Fruit fly (Drosophila melanogaster) whole organism, adult: ENCODE measurements around the gene Fnta.
A peak's percentile ranks its signal among the peaks of the same experiment; 100 is the strongest.

Experiments used
- CG11617 ChIP-seq: fragments of 200-800 bp; sonication (Bioruptor generic); optimal IDR thresholded peaks from 2 replicates; lab custom pipeline; 2017; ENCODE audit warnings: mild to moderate bottlenecking, missing biosample characterization, missing genetic modification reagents, missing genetic modification characterization
- CG12768 ChIP-seq: fragments of 200-800 bp; sonication (Bioruptor generic); optimal IDR thresholded peaks from 2 replicates; lab custom pipeline; 2017; ENCODE audit warnings: missing biosample characterization, missing genetic modification characterization, mild to moderate bottlenecking, moderate library complexity, missing genetic modification reagents
- CG14711 ChIP-seq: fragments of 200-800 bp; sonication (Bioruptor generic); optimal IDR thresholded peaks from 2 replicates; lab custom pipeline; 2018; ENCODE audit warnings: missing biosample characterization, mild to moderate bottlenecking, missing genetic modification characterization, moderate library complexity
- CG1620 ChIP-seq: fragments of 200-800 bp; sonication (Bioruptor generic); optimal IDR thresholded peaks from 2 replicates; lab custom pipeline; 2016; ENCODE audit warnings: missing biosample characterization, missing genetic modification characterization
- CG33017 ChIP-seq: fragments of 200-800 bp; sonication (Bioruptor generic); optimal IDR thresholded peaks from 2 replicates; lab custom pipeline; 2018; ENCODE audit warnings: missing biosample characterization, mild to moderate bottlenecking, missing genetic modification characterization, moderate library complexity
- CG5204 ChIP-seq: fragments of 200-800 bp; sonication (Bioruptor generic); optimal IDR thresholded peaks from 2 replicates; lab custom pipeline; 2016; ENCODE audit warnings: missing biosample characterization, missing genetic modification characterization
- CG7045 ChIP-seq: fragments of 200-800 bp; sonication (Bioruptor generic); optimal IDR thresholded peaks from 2 replicates; lab custom pipeline; 2017; ENCODE audit warnings: missing biosample characterization, mild to moderate bottlenecking, missing genetic modification characterization
- CG7101 ChIP-seq: fragments of 200-800 bp; sonication (Bioruptor generic); optimal IDR thresholded peaks from 2 replicates; lab custom pipeline; 2018; ENCODE audit warnings: missing biosample characterization, mild to moderate bottlenecking, missing genetic modification characterization, moderate library complexity
- Clk ChIP-seq: fragments of 200-800 bp; sonication (Bioruptor generic); optimal IDR thresholded peaks from 2 replicates; lab custom pipeline; 2017; ENCODE audit warnings: missing biosample characterization, missing genetic modification characterization
- Crg-1 ChIP-seq: fragments of 200-800 bp; sonication (Bioruptor generic); optimal IDR thresholded peaks from 2 replicates; lab custom pipeline; 2016; ENCODE audit warnings: missing biosample characterization, missing genetic modification characterization
- Hr96 ChIP-seq: fragments of 200-800 bp; sonication (Bioruptor generic); optimal IDR thresholded peaks from 2 replicates; lab custom pipeline; 2016; ENCODE audit warnings: missing biosample characterization, missing genetic modification characterization
- Mnt ChIP-seq: fragments of 200-800 bp; sonication (Bioruptor generic); optimal IDR thresholded peaks from 2 replicates; lab custom pipeline; 2016; ENCODE audit warnings: missing biosample characterization, mild to moderate bottlenecking, missing genetic modification characterization
- bab1 ChIP-seq: fragments of 200-800 bp; sonication (Bioruptor generic); optimal IDR thresholded peaks from 3 replicates; lab custom pipeline; 2019; ENCODE audit warnings: missing biosample characterization, mild to moderate bottlenecking, missing genetic modification characterization, moderate library complexity
- cic ChIP-seq: fragments of 200-800 bp; sonication (Bioruptor generic); optimal IDR thresholded peaks from 2 replicates; lab custom pipeline; 2017; ENCODE audit warnings: missing biosample characterization, mild to moderate bottlenecking, missing genetic modification characterization, moderate library complexity
- cnc ChIP-seq, 2 experiments: fragments of >200 bp; optimal IDR thresholded peaks; 2 replicates each; lab custom pipeline; 2017
- kay ChIP-seq: fragments of 200-800 bp; sonication (Bioruptor generic); peaks from one replicate; lab custom pipeline; 2016; ENCODE audit warnings: missing biosample characterization, missing genetic modification characterization, borderline replicate concordance
- ovo ChIP-seq: fragments of 200-800 bp; sonication (Bioruptor generic); optimal IDR thresholded peaks from 2 replicates; lab custom pipeline; 2016; ENCODE audit warnings: missing biosample characterization, missing genetic modification characterization
- pad ChIP-seq: fragments of 200-800 bp; sonication (Bioruptor generic); optimal IDR thresholded peaks from 3 replicates; lab custom pipeline; 2017; ENCODE audit warnings: missing biosample characterization, missing genetic modification characterization, mild to moderate bottlenecking, moderate library complexity, missing genetic modification reagents
- tj ChIP-seq: fragments of 200-800 bp; sonication (Bioruptor generic); optimal IDR thresholded peaks from 3 replicates; lab custom pipeline; 2017; ENCODE audit warnings: missing biosample characterization, mild to moderate bottlenecking, missing genetic modification characterization, moderate library complexity
- toe ChIP-seq: fragments of 200-800 bp; sonication (Bioruptor generic); optimal IDR thresholded peaks from 2 replicates; lab custom pipeline; 2016; ENCODE audit warnings: missing biosample characterization, missing genetic modification characterization

The Fnta gene

DNA sequence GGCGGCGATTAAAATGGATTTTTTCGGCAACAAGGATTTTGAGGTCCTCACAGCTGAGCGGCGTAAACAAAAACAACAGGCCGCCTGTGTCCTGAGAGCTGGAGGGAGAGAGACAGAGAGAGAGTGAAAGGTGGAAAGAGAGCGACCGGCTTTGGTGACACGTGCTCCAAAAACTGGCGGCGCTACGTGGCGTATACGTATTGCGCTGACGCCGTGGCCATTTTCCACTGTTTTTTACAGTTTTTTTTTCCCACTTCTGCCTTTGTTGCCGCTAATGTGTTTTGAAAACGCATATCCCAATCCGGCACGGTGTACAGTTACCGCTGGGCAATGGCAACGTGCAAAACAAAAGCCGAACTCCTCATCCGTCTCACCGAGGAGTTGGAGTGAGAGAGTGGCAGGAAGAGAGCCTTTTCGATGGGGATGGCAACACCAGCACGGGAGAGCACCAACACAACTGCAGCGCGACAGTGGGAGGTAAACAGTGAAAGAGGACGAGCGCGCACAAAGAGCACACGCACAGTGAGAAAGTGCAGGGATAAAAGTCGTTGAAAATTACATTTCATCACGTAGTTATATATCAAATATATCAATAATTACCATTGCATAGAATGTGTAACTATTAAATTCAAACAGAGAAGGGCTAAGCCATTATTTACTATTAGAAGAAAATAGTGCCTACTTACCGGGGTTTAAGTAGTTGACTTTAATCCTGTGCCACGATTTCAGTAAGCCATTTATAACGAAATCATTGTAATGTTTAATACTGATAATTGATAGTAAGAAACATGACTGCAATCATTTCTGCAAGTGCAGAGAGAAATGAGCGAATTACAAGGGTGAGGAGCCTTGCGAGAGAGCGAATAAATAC is 9.8 kb downstream of the Fnta start:
- TF ChIP-seq Crg-1, result no peak
- TF ChIP-seq CG11617, result peak; percentile 40
- no peak for TF ChIP-seq bab1
- peak; percentile 68 for TF ChIP-seq toe (GFP tag; lab: Kevin White, UChicago)
- no peak for TF ChIP-seq Hr96
- no peak for TF ChIP-seq CG7101
- TF ChIP-seq CG33017 (tag; lab: Kevin White, UChicago), result peak; percentile 25
- TF ChIP-seq Mnt (GFP tag; lab: Kevin White, UChicago), result no peak
- peak; percentile 70 for TF ChIP-seq CG5204 (GFP tag; lab: Kevin White, UChicago)
- peak; percentile 15 for TF ChIP-seq CG1620 (GFP tag; lab: Kevin White, UChicago)

DNA sequence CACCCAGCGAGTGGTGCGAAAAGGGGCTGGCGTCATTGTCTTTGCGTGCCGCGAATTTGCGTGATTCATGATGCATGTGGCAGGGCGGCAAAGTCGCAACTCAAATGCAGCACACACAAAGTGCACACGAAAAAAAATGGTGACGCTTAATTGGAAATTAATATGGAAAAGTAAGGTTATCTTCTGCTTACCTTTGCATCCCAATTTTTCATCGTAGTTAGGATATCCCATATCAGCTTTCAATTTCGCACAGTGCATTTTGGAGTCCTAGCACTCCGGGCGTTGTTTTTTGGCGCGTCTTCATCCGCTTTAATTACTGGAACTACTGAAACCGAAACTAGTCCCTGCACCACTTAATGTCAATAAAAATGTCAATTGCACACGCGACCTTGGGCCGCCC is 10.5 kb downstream of the Fnta start:
- TF ChIP-seq toe (GFP tag; lab: Kevin White, UChicago) (no peak), pad (no peak), CG7101 (no peak), ovo (GFP tag; lab: Kevin White, UChicago) (no peak), CG12768 (GFP tag; lab: Kevin White, UChicago) (no peak), CG1620 (GFP tag; lab: Kevin White, UChicago) (no peak), Clk (no peak), CG11617 (no peak), CG5204 (GFP tag; lab: Kevin White, UChicago) (no peak), kay (GFP tag; lab: Kevin White, UChicago) (no peak), CG33017 (tag; lab: Kevin White, UChicago) (no peak), cnc (optimal IDR thresholded peaks at IDR 0.05; lab: Kevin White, UChicago) (no peak), cic (GFP tag; lab: Kevin White, UChicago) (no peak), bab1 (no peak), CG14711 (tag; lab: Kevin White, UChicago) (no peak), Hr96 (no peak)

DNA sequence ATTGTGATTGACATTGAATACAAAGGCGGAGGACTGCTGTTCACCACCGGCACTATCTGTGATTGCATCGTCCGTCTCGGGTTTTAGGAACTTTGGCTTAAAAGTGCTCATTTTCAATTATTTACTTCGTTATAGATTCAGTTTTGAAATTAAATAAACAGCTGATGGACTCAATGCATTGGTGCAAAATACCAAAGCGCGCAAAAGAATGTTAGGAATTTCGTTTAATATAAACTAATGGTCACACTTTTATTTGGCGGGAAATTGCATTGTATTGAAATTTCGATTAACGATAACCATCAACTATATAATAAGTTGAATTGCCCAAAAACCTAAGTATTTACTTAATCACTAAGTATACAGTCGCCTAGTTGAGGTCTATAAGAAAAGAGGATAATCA is 12.4 kb downstream of the Fnta start, which contains the start of gene CG3225:
Gene CG3225, minus strand, starts transcription at position 190 of the 400 bp plus-strand sequence.
- TF ChIP-seq bab1 (peak; percentile 39), CG5204 (GFP tag; lab: Kevin White, UChicago) (no peak), Clk (no peak)

DNA sequence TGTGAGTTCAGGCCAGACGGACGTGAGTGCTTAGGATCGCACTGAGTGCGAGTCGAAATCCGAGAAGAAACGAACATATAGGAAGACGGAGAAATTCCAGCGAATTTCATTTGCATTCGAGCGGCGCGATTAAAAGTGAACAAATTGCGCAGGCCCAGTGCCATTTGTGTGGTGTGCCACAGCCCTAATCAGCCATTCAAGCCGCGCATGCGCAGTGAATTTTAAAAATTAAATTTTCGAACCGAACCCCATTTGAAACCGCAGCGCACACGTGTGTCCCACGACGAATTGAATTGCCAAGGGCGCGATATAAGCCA is 17.5 kb downstream of the Fnta start:
- no peak for TF ChIP-seq Hr96

DNA sequence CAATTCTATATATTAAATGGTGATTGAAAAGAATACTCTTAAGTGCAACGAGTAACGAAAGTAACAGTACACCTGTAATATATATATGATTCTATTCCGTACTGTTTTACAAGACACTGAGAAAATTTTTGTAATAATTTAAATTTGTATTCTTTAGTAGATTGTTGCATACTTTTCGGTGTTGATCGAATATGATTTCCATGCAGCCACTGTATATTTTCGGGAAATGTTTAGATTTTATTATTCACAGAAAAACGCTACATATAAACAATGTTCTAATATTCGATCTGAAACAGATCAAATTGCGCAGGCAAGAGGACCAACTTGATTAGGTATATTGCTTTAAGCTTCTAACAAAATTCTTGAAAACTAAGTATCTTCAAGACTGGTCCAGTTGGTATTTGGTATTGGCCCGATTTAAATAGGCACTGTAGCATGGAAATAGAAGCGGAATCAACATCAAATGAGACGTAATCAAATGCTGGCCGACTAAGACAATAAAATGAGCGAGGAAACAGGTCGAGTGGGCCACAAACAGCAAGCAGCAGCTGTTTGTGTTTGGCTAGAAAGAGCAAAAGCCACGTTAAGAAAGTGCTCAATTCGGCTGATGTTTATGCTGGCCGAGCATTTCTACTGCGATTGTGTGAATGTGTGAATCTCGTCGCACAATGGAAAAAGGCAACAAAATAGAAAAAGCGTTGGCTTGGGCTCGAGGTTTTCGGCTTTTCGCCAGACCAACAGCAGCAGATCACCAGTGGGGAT is 18.1 kb downstream of the Fnta start, which contains the start of gene CG15629:
Gene CG15629, plus strand, starts transcription at position 749 of the 762 bp plus-strand sequence.
- peak; percentile 53 for TF ChIP-seq tj
- no peak for TF ChIP-seq cic (GFP tag; lab: Kevin White, UChicago)

DNA sequence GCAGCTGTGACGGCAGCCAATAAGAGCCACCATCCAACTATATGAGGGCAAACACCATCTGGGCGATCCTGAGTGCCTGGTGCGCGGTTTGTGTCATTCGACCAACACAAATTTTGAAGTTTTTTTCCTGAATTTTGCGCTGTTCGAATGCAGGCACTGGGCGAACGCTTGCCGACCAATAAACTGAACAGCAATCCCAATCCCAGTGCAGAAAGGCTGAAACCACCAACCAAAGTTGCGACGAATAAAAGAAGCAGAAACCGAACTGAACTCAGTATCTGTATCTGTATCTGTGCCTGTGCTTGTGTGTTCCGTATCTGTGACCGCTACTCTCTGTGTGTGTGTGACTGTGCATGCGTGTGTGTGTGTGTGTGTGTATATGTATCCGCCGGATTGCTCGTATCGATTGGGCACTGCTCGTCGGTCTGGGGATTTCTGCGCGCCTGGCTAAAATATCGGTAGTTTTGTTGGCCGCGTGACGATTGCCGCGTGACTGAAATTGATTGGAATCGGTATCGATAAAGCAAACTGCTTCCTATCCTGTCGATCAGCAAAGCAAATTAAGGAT is 18.9 kb downstream of the Fnta start:
- TF ChIP-seq CG12768 (GFP tag; lab: Kevin White, UChicago), result peak; percentile 86
- peak; percentile 8 for TF ChIP-seq Clk
- peak; percentile 0 for TF ChIP-seq CG11617
- peak; percentile 85 for TF ChIP-seq Mnt (GFP tag; lab: Kevin White, UChicago)
- peak; percentile 30 for TF ChIP-seq ovo (GFP tag; lab: Kevin White, UChicago)
- TF ChIP-seq CG1620 (GFP tag; lab: Kevin White, UChicago), result no peak
- TF ChIP-seq CG33017 (tag; lab: Kevin White, UChicago), result no peak
- TF ChIP-seq cic (GFP tag; lab: Kevin White, UChicago), result peak; percentile 84

DNA sequence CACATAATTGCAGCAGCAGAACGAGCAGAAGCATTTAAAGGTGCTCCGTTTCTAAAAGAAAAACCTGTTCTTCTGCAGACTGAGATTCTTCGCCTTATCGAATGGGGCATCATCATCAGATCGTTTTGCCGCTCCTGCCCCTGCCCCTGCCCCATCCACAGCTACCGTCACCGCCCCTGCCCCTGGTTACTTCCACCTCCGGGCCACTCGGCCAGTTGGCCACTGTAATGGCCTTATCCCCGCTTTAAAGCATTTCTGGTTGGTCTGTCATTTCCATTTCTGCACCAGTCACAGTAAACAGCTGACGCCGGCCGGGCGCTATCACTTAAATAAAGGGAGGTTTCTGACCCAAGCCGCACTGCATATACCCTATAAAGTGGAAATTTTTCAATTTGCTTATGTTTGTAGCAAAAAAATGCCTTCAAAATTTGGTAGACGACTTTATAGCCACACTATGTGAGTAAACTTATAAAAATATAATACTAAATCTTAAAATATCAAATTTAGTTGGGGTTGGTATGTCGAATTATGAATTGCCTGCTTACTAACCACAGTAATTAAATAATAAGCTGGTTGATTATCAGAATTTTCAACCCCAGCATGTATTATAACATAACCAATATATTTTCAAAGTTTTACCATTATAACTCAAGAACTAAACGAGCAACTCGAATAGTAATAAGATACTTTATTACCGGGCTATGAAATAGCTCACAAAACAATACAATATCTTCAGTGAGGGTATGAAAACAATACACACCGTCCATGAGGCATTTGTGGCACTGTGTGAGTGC is 19.6 kb downstream of the Fnta start:
- TF ChIP-seq Crg-1 (peak; percentile 5), Hr96 (peak; percentile 26), CG11617 (peak; percentile 77), Clk (no peak), bab1 (no peak), cic (GFP tag; lab: Kevin White, UChicago) (no peak), ovo (GFP tag; lab: Kevin White, UChicago) (no peak), pad (peak; percentile 27), Mnt (GFP tag; lab: Kevin White, UChicago) (no peak), toe (GFP tag; lab: Kevin White, UChicago) (peak; percentile 37), CG5204 (GFP tag; lab: Kevin White, UChicago) (peak; percentile 70), kay (GFP tag; lab: Kevin White, UChicago) (peak; percentile 68), tj (peak; percentile 39), CG14711 (tag; lab: Kevin White, UChicago) (peak; percentile 18), CG1620 (GFP tag; lab: Kevin White, UChicago) (peak; percentile 11), CG7101 (peak; percentile 11), CG33017 (tag; lab: Kevin White, UChicago) (peak; percentile 11), CG7045 (peak; percentile 63), cnc (optimal IDR thresholded peaks at IDR 0.05; lab: Kevin White, UChicago) (no peak), CG12768 (GFP tag; lab: Kevin White, UChicago) (no peak)
